Worm (Caenorhabditis elegans) whole organism, late embryonic: ENCODE data around the gene C34C12.2.

ENCODE experiments used
- ahr-1 ChIP-seq: sonication (generic microtip); optimal IDR thresholded peaks from 2 replicates; lab custom pipeline; 2016; ENCODE audit warnings: missing genetic modification characterization, missing compliant biosample characterization
- ceh-14 ChIP-seq: sonication (generic microtip); optimal IDR thresholded peaks from 2 replicates; lab custom pipeline; 2016; ENCODE audit warnings: missing genotype, missing genetic modification characterization, missing compliant biosample characterization
- ceh-9 ChIP-seq: sonication (generic microtip); optimal IDR thresholded peaks from 2 replicates; lab custom pipeline; 2016; ENCODE audit warnings: mild to moderate bottlenecking, missing genetic modification characterization, inconsistent platforms, missing compliant biosample characterization
- dve-1 ChIP-seq: sonication (generic microtip); optimal IDR thresholded peaks from 2 replicates; lab custom pipeline; 2017; ENCODE audit warnings: antibody characterized with exemption, mild to moderate bottlenecking, missing genetic modification characterization, missing compliant biosample characterization
- elt-2 ChIP-seq: sonication (generic microtip); optimal IDR thresholded peaks from 2 replicates; lab custom pipeline; 2016; ENCODE audit warnings: missing genetic modification reagents, missing genetic modification characterization, missing compliant biosample characterization
- hlh-13 ChIP-seq: fragments of 200-800 bp; sonication (Bioruptor generic); optimal IDR thresholded peaks from 2 replicates; lab custom pipeline; 2018; ENCODE audit warnings: mild to moderate bottlenecking, missing genetic modification characterization, missing compliant biosample characterization
- lin-11 ChIP-seq: fragments of 200-800 bp; sonication (Bioruptor generic); optimal IDR thresholded peaks from 2 replicates; lab custom pipeline; 2018; ENCODE audit warnings: mild to moderate bottlenecking, missing genetic modification characterization, missing compliant biosample characterization
- madf-2 ChIP-seq: sonication (generic microtip); optimal IDR thresholded peaks from 2 replicates; lab custom pipeline; 2017; ENCODE audit warnings: missing genetic modification characterization, missing compliant biosample characterization
- nfya-1 ChIP-seq: sonication (generic microtip); optimal IDR thresholded peaks from 2 replicates; lab custom pipeline; 2017; ENCODE audit warnings: missing genetic modification characterization, mild to moderate bottlenecking, missing compliant biosample characterization, antibody characterized with exemption, moderate library complexity
- pag-3 ChIP-seq: sonication (generic microtip); optimal IDR thresholded peaks from 2 replicates; lab custom pipeline; 2016; ENCODE audit warnings: missing compliant biosample characterization, missing genetic modification characterization, borderline replicate concordance
- pha-4 ChIP-seq: fragments of 150-350 bp; optimal IDR thresholded peaks from 2 replicates; lab custom pipeline; 2018; ENCODE audit warnings: missing biosample characterization, missing genetic modification reagents, missing genetic modification characterization
- sdc-2 ChIP-seq: sonication (generic microtip); optimal IDR thresholded peaks from 2 replicates; lab custom pipeline; 2016; ENCODE audit warnings: missing genotype, missing genetic modification characterization, missing compliant biosample characterization
- unc-86 ChIP-seq: sonication (generic microtip); optimal IDR thresholded peaks from 2 replicates; lab custom pipeline; 2016; ENCODE audit warnings: missing genetic modification characterization, missing compliant biosample characterization

ce11 chrIII:3430667-3431066, 22.9 kb upstream of the C34C12.2 start:
- TF ChIP-seq pha-4 (tag; lab: Kevin White, UChicago) (no peak), dve-1 (no peak), ahr-1 (no peak), elt-2 (tag; lab: Kevin White, UChicago) (no peak), unc-86 (tag; lab: Kevin White, UChicago) (no peak), madf-2 (no peak), ceh-14 (tag; lab: Kevin White, UChicago) (no peak), ceh-9 (tag; lab: Kevin White, UChicago) (no peak), nfya-1 (tag; lab: Kevin White, UChicago) (no peak), lin-11 (tag; lab: Kevin White, UChicago) (no peak), pag-3 (tag; lab: Kevin White, UChicago) (no peak), hlh-13 (GFP tag; lab: Kevin White, UChicago) (no peak), sdc-2 (tag; lab: Kevin White, UChicago) (no peak)
